Worm (Caenorhabditis elegans) whole organism, young adult: ENCODE measurements around the gene T03G11.10.

Source experiments
- F23B12.7 ChIP-seq: sonication (generic microtip); optimal IDR thresholded peaks from 2 replicates; lab custom pipeline; 2017; ENCODE audit warnings: missing genetic modification characterization, mild to moderate bottlenecking, missing compliant biosample characterization, antibody characterized with exemption, moderate library complexity; ENCODE audit not compliant: insufficient read depth
- F52B5.7 ChIP-seq: sonication (generic microtip); optimal IDR thresholded peaks from 2 replicates; lab custom pipeline; 2016; ENCODE audit warnings: mild to moderate bottlenecking, missing genetic modification characterization, missing compliant biosample characterization
- F55B11.4 ChIP-seq: sonication (generic microtip); optimal IDR thresholded peaks from 2 replicates; lab custom pipeline; 2016; ENCODE audit warnings: missing compliant biosample characterization, missing genetic modification characterization, borderline replicate concordance; ENCODE audit not compliant: insufficient read depth
- K11D2.4 ChIP-seq: fragments of 200-800 bp; sonication (Bioruptor generic); IDR thresholded peaks from 2 replicates; pipeline ENCODE4 v1.3.6; 2022; ENCODE audit warnings: missing genetic modification reagents, missing genetic modification characterization, missing compliant biosample characterization
- K12H6.12 ChIP-seq: fragments of 200-800 bp; sonication (Bioruptor generic); optimal IDR thresholded peaks from 2 replicates; lab custom pipeline; 2018; ENCODE audit warnings: mild to moderate bottlenecking, missing genetic modification characterization, missing compliant biosample characterization
- Y53G8AR.9 ChIP-seq: fragments of 200-800 bp; sonication (Bioruptor generic); conservative IDR thresholded peaks from 2 replicates; pipeline ENCODE4 v1.3.6; 2022; ENCODE audit warnings: missing genetic modification reagents, missing genetic modification characterization, missing compliant biosample characterization
- Y67H2A.10 ChIP-seq: fragments of 200-800 bp; sonication (Bioruptor generic); conservative IDR thresholded peaks from 2 replicates; pipeline ENCODE4 v1.3.6; 2022; ENCODE audit warnings: missing genetic modification reagents, missing genetic modification characterization, missing compliant biosample characterization
- Y95B8A.8 ChIP-seq: fragments of 200-800 bp; sonication (Bioruptor generic); IDR thresholded peaks from 2 replicates; pipeline ENCODE4 v1.3.6; 2022; ENCODE audit warnings: missing genetic modification reagents, missing genetic modification characterization, missing compliant biosample characterization
- ZK185.1 ChIP-seq: sonication (generic microtip); optimal IDR thresholded peaks from 2 replicates; lab custom pipeline; 2016; ENCODE audit warnings: mild to moderate bottlenecking, missing genetic modification characterization, missing compliant biosample characterization; ENCODE audit not compliant: poor library complexity, severe bottlenecking
- akir-1 ChIP-seq: fragments of 200-800 bp; sonication (Bioruptor generic); optimal IDR thresholded peaks from 2 replicates; lab custom pipeline; 2018; ENCODE audit warnings: mild to moderate bottlenecking, missing genetic modification characterization, moderate library complexity, missing compliant biosample characterization
- aptf-3 ChIP-seq: fragments of 200-800 bp; sonication (Bioruptor generic); IDR thresholded peaks from 2 replicates; pipeline ENCODE4 v1.3.6; 2022; ENCODE audit warnings: missing genetic modification characterization, missing compliant biosample characterization
- attf-5 ChIP-seq: fragments of 200-800 bp; sonication (Bioruptor generic); optimal IDR thresholded peaks from 2 replicates; lab custom pipeline; 2018; ENCODE audit warnings: mild to moderate bottlenecking, missing genetic modification characterization, missing compliant biosample characterization
- attf-6 ChIP-seq: fragments of 200-800 bp; sonication (Bioruptor generic); IDR thresholded peaks from 2 replicates; pipeline ENCODE4 v1.3.6; 2022; ENCODE audit warnings: missing genetic modification reagents, missing genetic modification characterization, missing compliant biosample characterization
- ceh-27 ChIP-seq: fragments of 200-800 bp; sonication (Bioruptor generic); optimal IDR thresholded peaks from 2 replicates; lab custom pipeline; 2018; ENCODE audit warnings: mild to moderate bottlenecking, missing genetic modification characterization, moderate library complexity, missing compliant biosample characterization
- ceh-40 ChIP-seq: fragments of 200-800 bp; sonication (Bioruptor generic); IDR thresholded peaks from 2 replicates; pipeline ENCODE4 v1.3.6; 2022; ENCODE audit warnings: missing genetic modification characterization, missing compliant biosample characterization
- ceh-58 ChIP-seq: fragments of 200-800 bp; sonication (Bioruptor generic); IDR thresholded peaks from 2 replicates; pipeline ENCODE4 v1.3.6; 2022; ENCODE audit warnings: missing genetic modification characterization, missing compliant biosample characterization
- ceh-79 ChIP-seq: sonication (generic microtip); optimal IDR thresholded peaks from 2 replicates; lab custom pipeline; 2017; ENCODE audit warnings: mild to moderate bottlenecking, missing genetic modification characterization, missing compliant biosample characterization
- ceh-91 ChIP-seq: fragments of 200-800 bp; sonication (Bioruptor generic); IDR thresholded peaks from 2 replicates; pipeline ENCODE4 v1.3.6; 2022; ENCODE audit warnings: missing genetic modification reagents, missing genetic modification characterization, missing compliant biosample characterization
- efl-1 ChIP-seq: fragments of 150-350 bp; optimal IDR thresholded peaks from 2 replicates; lab custom pipeline; 2014; ENCODE audit warnings: missing biosample characterization, missing genetic modification reagents, missing genetic modification characterization
- egrh-3 ChIP-seq: fragments of 200-800 bp; sonication (Bioruptor generic); IDR thresholded peaks from 2 replicates; pipeline ENCODE4 v1.3.6; 2022; ENCODE audit warnings: missing genetic modification reagents, missing genetic modification characterization, missing compliant biosample characterization
- ets-4 ChIP-seq: fragments of 200-800 bp; sonication (Bioruptor generic); optimal IDR thresholded peaks from 2 replicates; lab custom pipeline; 2018; ENCODE audit warnings: mild to moderate bottlenecking, missing genetic modification characterization, missing compliant biosample characterization
- hlh-12 ChIP-seq: sonication (generic microtip); optimal IDR thresholded peaks from 2 replicates; lab custom pipeline; 2016; ENCODE audit warnings: missing genetic modification characterization, missing compliant biosample characterization
- lin-35 ChIP-seq, 3 experiments: fragments of 150-350 bp in 2 of 3; sonication (generic microtip) in 1 of 3; optimal IDR thresholded peaks; 2 replicates each; lab custom pipeline; 2014 to 2018; ENCODE audit warnings: missing biosample characterization in 3 of 3, missing genetic modification characterization in 3 of 3, missing genetic modification reagents in 3 of 3
- lin-54 ChIP-seq: fragments of 200-800 bp; sonication (Bioruptor generic); optimal IDR thresholded peaks from 2 replicates; lab custom pipeline; 2018; ENCODE audit warnings: mild to moderate bottlenecking, missing genetic modification characterization, missing compliant biosample characterization
- lsy-27 ChIP-seq: sonication (generic microtip); optimal IDR thresholded peaks from 2 replicates; lab custom pipeline; 2017; ENCODE audit warnings: missing genetic modification characterization, mild to moderate bottlenecking, missing compliant biosample characterization, antibody characterized with exemption, missing genotype, borderline replicate concordance; ENCODE audit not compliant: insufficient read depth
- madf-3 ChIP-seq: fragments of 200-800 bp; sonication (Bioruptor generic); IDR thresholded peaks from 2 replicates; pipeline ENCODE4 v1.3.6; 2022; ENCODE audit warnings: missing genetic modification reagents, missing genetic modification characterization, missing compliant biosample characterization
- madf-8 ChIP-seq: fragments of 200-800 bp; sonication (Bioruptor generic); conservative IDR thresholded peaks from 2 replicates; pipeline ENCODE4 v1.3.6; 2022; ENCODE audit warnings: missing genetic modification reagents, missing genetic modification characterization, missing compliant biosample characterization
- mxl-1 ChIP-seq: sonication (generic microtip); optimal IDR thresholded peaks from 2 replicates; lab custom pipeline; 2016; ENCODE audit warnings: missing genetic modification characterization, missing compliant biosample characterization
- nhr-120 ChIP-seq: fragments of 200-800 bp; sonication (Bioruptor generic); IDR thresholded peaks from 2 replicates; pipeline ENCODE4 v1.3.6; 2022; ENCODE audit warnings: missing genetic modification characterization, missing compliant biosample characterization
- nhr-90 ChIP-seq: sonication (generic microtip); optimal IDR thresholded peaks from 2 replicates; lab custom pipeline; 2016; ENCODE audit warnings: missing genotype, mild to moderate bottlenecking, missing genetic modification characterization, missing compliant biosample characterization
- pha-4 ChIP-seq: fragments of 150-350 bp; sonication (generic microtip); optimal IDR thresholded peaks from 2 replicates; lab custom pipeline; 2014; ENCODE audit warnings: missing biosample characterization, missing genetic modification reagents, missing genetic modification characterization
- sea-2 ChIP-seq: fragments of 200-800 bp; sonication (Bioruptor generic); IDR thresholded peaks from 2 replicates; pipeline ENCODE4 v1.3.6; 2022; ENCODE audit warnings: missing genetic modification characterization, missing compliant biosample characterization
- snpc-4 ChIP-seq, 5 experiments: fragments of 150-350 bp in 1 of 5; sonication (generic microtip) in 4 of 5; optimal IDR thresholded peaks; 2 replicates each; lab custom pipeline; 2014 to 2018; ENCODE audit warnings: missing genetic modification characterization in 5 of 5, missing biosample characterization in 3 of 5, antibody characterized with exemption in 2 of 5, mild to moderate bottlenecking in 2 of 5, missing compliant biosample characterization in 2 of 5, missing genotype in 2 of 5, moderate library complexity in 2 of 5, missing genetic modification reagents in 1 of 5
- somi-1 ChIP-seq: fragments of 200-800 bp; sonication (Bioruptor generic); optimal IDR thresholded peaks from 2 replicates; lab custom pipeline; 2018; ENCODE audit warnings: mild to moderate bottlenecking, missing genetic modification characterization, missing compliant biosample characterization
- tbx-9 ChIP-seq: sonication (generic microtip); optimal IDR thresholded peaks from 2 replicates; lab custom pipeline; 2016; ENCODE audit warnings: borderline replicate concordance, missing genetic modification characterization, inconsistent platforms, missing compliant biosample characterization
- ztf-25 ChIP-seq: fragments of 200-800 bp; sonication (Bioruptor generic); IDR thresholded peaks from 2 replicates; pipeline ENCODE4 v1.3.6; 2022; ENCODE audit warnings: missing genetic modification reagents, missing genetic modification characterization, missing compliant biosample characterization

T03G11.10 gene

ce11 chrX:5188977-5189376, 18.0 kb upstream of the T03G11.10 start, which contains the start of gene zig-6:
Gene zig-6, minus strand, starts transcription at chrX:5189077.
- TF ChIP-seq ZK185.1 (tag; lab: Kevin White, UChicago) (no peak), F52B5.7 (tag; lab: Kevin White, UChicago) (no peak), lin-54 (GFP tag; lab: Kevin White, UChicago) (no peak), mxl-1 (tag; lab: Kevin White, UChicago) (no peak), Y95B8A.8 (GFP tag; lab: Robert Waterston, UW) (no peak), ceh-91 (no peak), tbx-9 (tag; lab: Kevin White, UChicago) (no peak)

DNA sequence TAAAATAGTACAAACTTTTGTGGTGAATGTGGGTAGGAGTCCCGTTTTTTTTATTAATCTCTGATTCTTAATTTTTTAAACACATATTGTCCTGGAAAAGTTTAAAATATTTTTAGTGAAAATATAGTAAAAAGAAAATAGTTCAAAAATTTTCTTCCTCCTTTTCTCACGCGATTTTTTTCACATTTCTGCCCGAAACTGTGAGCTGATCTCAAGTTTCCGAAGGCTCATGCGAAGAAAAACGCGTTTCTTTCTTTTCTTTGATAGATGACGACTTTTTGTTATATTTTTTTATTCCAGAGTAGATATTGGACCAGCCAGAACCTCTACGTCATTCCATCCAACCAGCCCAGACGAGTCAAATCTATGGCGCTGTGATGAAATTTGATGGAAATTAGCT, 12.9 kb upstream of the T03G11.10 start, which contains the start of gene T03G11.9:
T03G11.9 (plus strand) TSS at position 301 of the 400 bp plus-strand sequence.
- no peak for TF ChIP-seq sea-2 (GFP tag; lab: Robert Waterston, UW)
- TF ChIP-seq ceh-91 = no peak
- no peak for TF ChIP-seq aptf-3 (GFP tag; lab: Robert Waterston, UW)
- no peak for TF ChIP-seq Y67H2A.10 (GFP tag; lab: Robert Waterston, UW)
- TF ChIP-seq ztf-25 (GFP tag; lab: Robert Waterston, UW) = no peak
- no peak for TF ChIP-seq mxl-1 (tag; lab: Kevin White, UChicago)
- TF ChIP-seq attf-5 (GFP tag; lab: Kevin White, UChicago) = no peak
- no peak for TF ChIP-seq egrh-3 (GFP tag; lab: Robert Waterston, UW)
- no peak for TF ChIP-seq hlh-12 (tag; lab: Kevin White, UChicago)
- no peak for TF ChIP-seq attf-6 (GFP tag; lab: Robert Waterston, UW)
- no peak for TF ChIP-seq K12H6.12 (tag; lab: Kevin White, UChicago)

- no peak for TF ChIP-seq pha-4 (tag; lab: Kevin White, UChicago)
- no peak for TF ChIP-seq ceh-40
- TF ChIP-seq ceh-58 (GFP tag; lab: Robert Waterston, UW) = no peak
- TF ChIP-seq F55B11.4 (tag; lab: Kevin White, UChicago) = no peak
- TF ChIP-seq Y95B8A.8 (GFP tag; lab: Robert Waterston, UW) = no peak
- no peak for TF ChIP-seq ets-4
- no peak for TF ChIP-seq nhr-120 (GFP tag; lab: Robert Waterston, UW)
- no peak for TF ChIP-seq K12H6.12 (tag; lab: Kevin White, UChicago)
Measured at ce11 chrX:5179874-5180273, 8.9 kb upstream of the T03G11.10 start, which contains the start of gene sru-48. Gene sru-48, plus strand, starts transcription at chrX:5180174.

DNA sequence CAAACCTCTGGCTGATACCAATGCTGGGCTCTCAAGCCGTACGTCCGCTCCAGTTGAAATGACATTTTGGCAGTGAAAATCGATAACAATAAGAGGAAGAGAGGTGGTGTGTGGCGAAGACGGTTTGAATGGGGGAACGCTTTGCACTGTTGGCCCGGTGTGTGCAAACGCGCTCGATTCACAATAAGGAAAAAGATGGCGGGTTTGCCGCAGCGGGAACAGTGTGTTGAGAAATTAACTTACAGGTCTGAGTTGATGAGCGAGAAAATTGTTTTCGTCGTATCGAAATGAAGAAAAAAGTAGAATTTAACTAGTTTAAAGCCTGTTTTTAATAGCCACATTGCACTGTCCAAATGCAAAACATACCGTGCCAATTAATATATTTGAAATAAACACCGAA, 8.1 kb upstream of the T03G11.10 start, which contains the start of gene metl-9:
metl-9 (minus strand) TSS at position 101 of the 400 bp plus-strand sequence.
- TF ChIP-seq lin-35 (GFP tag; optimal IDR thresholded peaks at IDR 0.05; lab: Kevin White, UChicago) = no peak
- TF ChIP-seq madf-8 (GFP tag; lab: Robert Waterston, UW) = peak; percentile 32; the same call in 1 of the 2 replicates
- peak; percentile 28 for TF ChIP-seq efl-1

DNA sequence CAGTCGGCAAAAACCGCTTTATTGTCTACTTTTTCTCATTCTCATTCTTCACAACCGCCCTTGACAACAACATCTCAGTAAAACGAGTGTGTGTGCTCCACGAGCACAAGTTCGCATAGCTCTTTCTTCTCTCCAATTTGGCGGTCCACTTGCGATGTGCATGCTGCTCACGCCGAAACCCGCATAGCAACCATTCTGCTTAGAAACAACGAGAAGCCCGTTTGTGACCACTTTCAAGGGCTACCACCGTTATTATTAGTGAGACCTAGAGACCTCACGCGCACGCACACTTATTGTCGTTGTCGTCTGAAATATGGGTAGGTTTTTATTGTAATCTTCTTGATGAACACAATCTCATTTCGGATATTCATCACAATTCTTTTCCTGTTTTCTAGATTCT, 3.3 kb upstream of the T03G11.10 start, which contains the start of gene zchc-1A:
zchc-1A (plus strand) TSS at position 114 of the 400 bp plus-strand sequence.
- no peak for TF ChIP-seq Y67H2A.10 (GFP tag; lab: Robert Waterston, UW)

DNA sequence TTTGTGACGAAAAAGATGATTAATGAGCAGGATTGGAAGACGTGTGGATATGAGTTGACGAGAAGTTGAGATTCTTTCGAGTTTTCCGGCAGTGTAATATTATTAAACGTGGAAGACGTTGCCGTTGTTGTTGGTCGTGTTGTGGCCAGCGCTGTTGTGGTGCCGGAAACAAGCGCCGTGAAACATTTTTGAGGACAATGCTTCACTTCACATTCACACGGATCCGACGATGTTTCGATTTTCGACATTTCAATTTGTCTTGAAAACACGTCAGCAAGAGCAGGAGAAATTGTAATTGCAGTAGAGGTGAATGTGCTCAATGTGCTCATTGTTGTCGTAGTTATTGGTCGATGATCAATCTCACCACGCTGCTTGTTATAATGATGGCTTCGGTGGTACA, 2.2 kb downstream of the T03G11.10 start:
- TF ChIP-seq K11D2.4 (GFP tag; lab: Robert Waterston, UW) = no peak
- TF ChIP-seq ceh-27 = no peak
- TF ChIP-seq attf-5 (GFP tag; lab: Kevin White, UChicago) = no peak

DNA sequence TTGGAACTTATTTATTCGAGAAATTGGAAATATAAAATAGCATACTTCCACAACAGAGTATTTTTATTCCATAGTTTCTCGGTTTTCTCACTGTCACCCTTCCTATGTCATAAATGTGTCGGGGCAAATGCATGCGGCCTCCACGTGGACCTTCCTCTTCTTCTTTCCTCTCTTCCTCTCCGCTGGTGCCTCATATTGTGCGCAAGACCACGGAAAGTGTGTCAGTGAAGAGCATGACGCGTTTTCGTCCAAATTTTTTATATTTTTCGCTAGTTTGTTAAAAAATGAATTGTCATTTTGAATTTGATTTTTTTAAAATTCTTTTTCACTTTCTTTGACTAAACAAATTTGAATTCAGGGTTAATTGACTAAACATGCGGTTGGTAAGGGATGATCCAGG, 5.9 kb downstream of the T03G11.10 start, which contains the start of gene mans-3:
mans-3 (plus strand) TSS at position 359 of the 400 bp plus-strand sequence.
- TF ChIP-seq snpc-4 (GFP tag; optimal IDR thresholded peaks at IDR 0.05; lab: Kevin White, UChicago) (no peak), snpc-4 (tag; optimal IDR thresholded peaks at IDR 0.05; lab: Kevin White, UChicago) (peak in 2 of 4 experiments; percentile 55 to 81), akir-1 (GFP tag; lab: Kevin White, UChicago) (no peak), ceh-79 (tag; lab: Kevin White, UChicago) (no peak), somi-1 (GFP tag; lab: Kevin White, UChicago) (peak; percentile 81), F23B12.7 (peak; percentile 66), nhr-90 (tag; lab: Kevin White, UChicago) (peak; percentile 77), madf-3 (GFP tag; lab: Robert Waterston, UW) (no peak), lsy-27 (tag; lab: Kevin White, UChicago) (no peak), ceh-91 (no peak), K11D2.4 (GFP tag; lab: Robert Waterston, UW) (peak; percentile 85), Y53G8AR.9 (peak; percentile 82; the same call in 1 of the 2 replicates)
